Worm (Caenorhabditis elegans) whole organism, L2 larva: ENCODE data around the gene C14H10.2.

Source experiments
- C34F6.9 ChIP-seq: fragments of 150-350 bp; optimal IDR thresholded peaks from 2 replicates; lab custom pipeline; 2014; ENCODE audit warnings: missing biosample characterization, missing genetic modification characterization
- F13H6.1 ChIP-seq: sonication (generic microtip); optimal IDR thresholded peaks from 2 replicates; lab custom pipeline; 2016; ENCODE audit warnings: missing genetic modification characterization, missing compliant biosample characterization
- R02D3.7 ChIP-seq: fragments of 150-350 bp; optimal IDR thresholded peaks from 2 replicates; lab custom pipeline; 2014; ENCODE audit warnings: missing biosample characterization, missing genetic modification characterization
- Y55F3AM.14 ChIP-seq: fragments of 200-800 bp; sonication (Bioruptor generic); optimal IDR thresholded peaks from 2 replicates; lab custom pipeline; 2018; ENCODE audit warnings: mild to moderate bottlenecking, missing genetic modification characterization, missing compliant biosample characterization
- ZK546.5 ChIP-seq: sonication (generic microtip); optimal IDR thresholded peaks from 2 replicates; lab custom pipeline; 2017; ENCODE audit warnings: missing biosample characterization, missing genetic modification characterization
- alr-1 ChIP-seq: fragments of 150-350 bp; optimal IDR thresholded peaks from 2 replicates; lab custom pipeline; 2014; ENCODE audit warnings: missing biosample characterization, missing genetic modification characterization
- ama-1 ChIP-seq: fragments of 150-350 bp; optimal IDR thresholded peaks from 2 replicates; lab custom pipeline; 2018; ENCODE audit warnings: inconsistent platforms
- blmp-1 ChIP-seq: sonication (generic microtip); optimal IDR thresholded peaks from 2 replicates; lab custom pipeline; 2017; ENCODE audit warnings: missing genetic modification characterization, mild to moderate bottlenecking, missing compliant biosample characterization, antibody characterized with exemption, moderate library complexity; ENCODE audit not compliant: insufficient read depth
- ceh-16 ChIP-seq: fragments of 150-350 bp; optimal IDR thresholded peaks from 2 replicates; lab custom pipeline; 2014; ENCODE audit warnings: missing biosample characterization, missing genetic modification characterization
- ceh-82 ChIP-seq: fragments of 150-350 bp; optimal IDR thresholded peaks from 2 replicates; lab custom pipeline; 2014; ENCODE audit warnings: missing biosample characterization, missing genetic modification characterization
- crh-2 ChIP-seq: sonication (generic microtip); optimal IDR thresholded peaks from 2 replicates; lab custom pipeline; 2017; ENCODE audit warnings: missing biosample characterization, missing genetic modification characterization
- dmd-4 ChIP-seq: sonication (generic microtip); optimal IDR thresholded peaks from 2 replicates; lab custom pipeline; 2017; ENCODE audit warnings: missing biosample characterization, missing genetic modification characterization
- egl-27 ChIP-seq: sonication (generic microtip); optimal IDR thresholded peaks from 3 replicates; lab custom pipeline; 2017; ENCODE audit warnings: missing biosample characterization, missing genetic modification reagents, missing genetic modification characterization
- elt-1 ChIP-seq: fragments of 150-350 bp; optimal IDR thresholded peaks from 2 replicates; lab custom pipeline; 2014; ENCODE audit warnings: missing biosample characterization, missing genetic modification characterization
- elt-3 ChIP-seq: sonication (generic microtip); optimal IDR thresholded peaks from 2 replicates; lab custom pipeline; 2017; ENCODE audit warnings: missing biosample characterization, missing genetic modification characterization
- fos-1 ChIP-seq: fragments of 150-350 bp; optimal IDR thresholded peaks from 2 replicates; lab custom pipeline; 2014; ENCODE audit warnings: missing biosample characterization, missing genetic modification characterization
- gmeb-1 ChIP-seq: fragments of 150-350 bp; optimal IDR thresholded peaks from 2 replicates; lab custom pipeline; 2014; ENCODE audit warnings: missing biosample characterization, missing genetic modification characterization
- lin-11 ChIP-seq: fragments of 150-350 bp; sonication (generic microtip); optimal IDR thresholded peaks from 2 replicates; lab custom pipeline; 2014; ENCODE audit warnings: missing biosample characterization, missing genetic modification characterization, inconsistent platforms, mixed read lengths
- lin-13 ChIP-seq: fragments of 150-350 bp; optimal IDR thresholded peaks from 2 replicates; lab custom pipeline; 2014; ENCODE audit warnings: missing biosample characterization, missing genetic modification reagents, missing genetic modification characterization
- lin-39 ChIP-seq: fragments of 150-350 bp; optimal IDR thresholded peaks from 2 replicates; lab custom pipeline; 2014; ENCODE audit warnings: missing biosample characterization, missing genetic modification reagents, missing genetic modification characterization
- mab-5 ChIP-seq: fragments of 150-350 bp; optimal IDR thresholded peaks from 2 replicates; lab custom pipeline; 2014; ENCODE audit warnings: missing biosample characterization, missing genetic modification characterization
- mbf-1 ChIP-seq: sonication (generic microtip); optimal IDR thresholded peaks from 2 replicates; lab custom pipeline; 2017; ENCODE audit warnings: missing biosample characterization, missing genetic modification characterization
- mdl-1 ChIP-seq, 2 experiments: fragments of 150-350 bp in 1 of 2; sonication (generic microtip) in 1 of 2; optimal IDR thresholded peaks; 2 replicates each; lab custom pipeline; 2017; ENCODE audit warnings: missing biosample characterization in 2 of 2, missing genetic modification characterization in 2 of 2
- nhr-10 ChIP-seq: sonication (generic microtip); optimal IDR thresholded peaks from 2 replicates; lab custom pipeline; 2017; ENCODE audit warnings: missing biosample characterization, missing genetic modification characterization
- nhr-11 ChIP-seq: fragments of 150-350 bp; optimal IDR thresholded peaks from 2 replicates; lab custom pipeline; 2014; ENCODE audit warnings: missing biosample characterization, missing genetic modification characterization
- nhr-129 ChIP-seq: fragments of 150-350 bp; optimal IDR thresholded peaks from 2 replicates; lab custom pipeline; 2014; ENCODE audit warnings: missing biosample characterization, missing genetic modification characterization
- nhr-21 ChIP-seq: fragments of 150-350 bp; optimal IDR thresholded peaks from 2 replicates; lab custom pipeline; 2014; ENCODE audit warnings: missing biosample characterization, missing genetic modification characterization
- nhr-23 ChIP-seq: fragments of 150-350 bp; optimal IDR thresholded peaks from 2 replicates; lab custom pipeline; 2014; ENCODE audit warnings: missing biosample characterization, missing genetic modification reagents, missing genetic modification characterization
- nhr-237 ChIP-seq: fragments of 150-350 bp; optimal IDR thresholded peaks from 2 replicates; lab custom pipeline; 2014; ENCODE audit warnings: missing biosample characterization, missing genetic modification characterization
- nhr-25 ChIP-seq: fragments of 150-350 bp; sonication (generic microtip); optimal IDR thresholded peaks from 3 replicates; lab custom pipeline; 2014; ENCODE audit warnings: missing biosample characterization, missing genetic modification characterization
- nhr-6 ChIP-seq: fragments of 150-350 bp; optimal IDR thresholded peaks from 2 replicates; lab custom pipeline; 2014; ENCODE audit warnings: missing biosample characterization, missing genetic modification characterization
- nhr-77 ChIP-seq: fragments of 150-350 bp; optimal IDR thresholded peaks from 2 replicates; lab custom pipeline; 2014; ENCODE audit warnings: missing biosample characterization, missing genetic modification characterization
- peb-1 ChIP-seq: fragments of 150-350 bp; optimal IDR thresholded peaks from 2 replicates; lab custom pipeline; 2014; ENCODE audit warnings: missing biosample characterization, missing genetic modification characterization
- sem-4 ChIP-seq: fragments of 150-350 bp; optimal IDR thresholded peaks from 2 replicates; lab custom pipeline; 2014; ENCODE audit warnings: missing biosample characterization, missing genetic modification reagents, missing genetic modification characterization
- skn-1 ChIP-seq: sonication (generic microtip); optimal IDR thresholded peaks from 2 replicates; lab custom pipeline; 2017; ENCODE audit warnings: missing biosample characterization, missing genetic modification characterization
- sma-9 ChIP-seq, 2 experiments: fragments of 150-350 bp in 1 of 2; sonication (generic microtip) in 1 of 2; optimal IDR thresholded peaks; 2 replicates each; lab custom pipeline; 2014 to 2016; ENCODE audit warnings: missing genetic modification characterization in 2 of 2, mild to moderate bottlenecking in 1 of 2, missing biosample characterization in 1 of 2, missing compliant biosample characterization in 1 of 2, missing genetic modification reagents in 1 of 2, moderate library complexity in 1 of 2
- unc-39 ChIP-seq: fragments of 150-350 bp; optimal IDR thresholded peaks from 2 replicates; lab custom pipeline; 2014; ENCODE audit warnings: missing biosample characterization, missing genetic modification characterization
- unc-55 ChIP-seq: fragments of 150-350 bp; sonication (generic microtip); optimal IDR thresholded peaks from 3 replicates; lab custom pipeline; 2014; ENCODE audit warnings: missing biosample characterization, missing genetic modification reagents, missing genetic modification characterization
- unc-62 ChIP-seq: fragments of 150-350 bp; optimal IDR thresholded peaks from 2 replicates; lab custom pipeline; 2014; ENCODE audit warnings: missing biosample characterization, missing genetic modification reagents, missing genetic modification characterization
- ztf-1 ChIP-seq: fragments of 200-800 bp; sonication (Bioruptor generic); conservative IDR thresholded peaks from 2 replicates; pipeline ENCODE4 v1.3.6; 2022; ENCODE audit warnings: missing genetic modification characterization, missing compliant biosample characterization
- ztf-11 ChIP-seq: sonication (generic microtip); optimal IDR thresholded peaks from 2 replicates; lab custom pipeline; 2017; ENCODE audit warnings: missing biosample characterization, missing genetic modification characterization
- ztf-4 ChIP-seq: fragments of 150-350 bp; optimal IDR thresholded peaks from 2 replicates; lab custom pipeline; 2014; ENCODE audit warnings: missing biosample characterization, missing genetic modification characterization

C14H10.2 gene

ce11 chrX:10252781-10253180 is at the start of gene C14H10.2:
Gene C14H10.2, minus strand, starts transcription at chrX:10252881.
- TF ChIP-seq ztf-1 (GFP tag; lab: Robert Waterston, UW) (no peak), nhr-25 (tag; lab: Kevin White, UChicago) (no peak), F13H6.1 (tag; lab: Kevin White, UChicago) (no peak), elt-3 (tag; lab: Kevin White, UChicago) (no peak), mab-5 (no peak), lin-13 (GFP tag; lab: Kevin White, UChicago) (no peak), sma-9 (GFP tag; optimal IDR thresholded peaks at IDR 0.05; lab: Kevin White, UChicago) (no peak), sma-9 (tag; optimal IDR thresholded peaks at IDR 0.05; lab: Kevin White, UChicago) (no peak), nhr-23 (tag; lab: Kevin White, UChicago) (no peak), lin-11 (tag; lab: Kevin White, UChicago) (no peak), alr-1 (tag; lab: Kevin White, UChicago) (no peak), lin-39 (no peak), nhr-77 (tag; lab: Kevin White, UChicago) (no peak), nhr-6 (tag; lab: Kevin White, UChicago) (no peak), nhr-129 (tag; lab: Kevin White, UChicago) (no peak), ztf-11 (tag; lab: Kevin White, UChicago) (no peak), dmd-4 (tag; lab: Kevin White, UChicago) (no peak)
- TF ChIP-seq, all 48 proteins: peak for 0

ce11 chrX:10302430-10302829 is 49.7 kb upstream of the C14H10.2 start, which contains the start of gene fip-5:
Gene fip-5, plus strand, starts transcription at chrX:10302741.
- TF ChIP-seq elt-3 (tag; lab: Kevin White, UChicago) (no peak), sma-9 (GFP tag; optimal IDR thresholded peaks at IDR 0.05; lab: Kevin White, UChicago) (peak; percentile 14), sma-9 (tag; optimal IDR thresholded peaks at IDR 0.05; lab: Kevin White, UChicago) (no peak)

- TF ChIP-seq ama-1 (lab: Kevin White, UChicago) (no peak), elt-1 (tag; lab: Kevin White, UChicago) (no peak), nhr-21 (tag; lab: Kevin White, UChicago) (no peak), ztf-4 (tag; lab: Kevin White, UChicago) (no peak), nhr-11 (tag; lab: Kevin White, UChicago) (no peak), mbf-1 (tag; lab: Kevin White, UChicago) (no peak), mab-5 (no peak), nhr-129 (tag; lab: Kevin White, UChicago) (no peak), nhr-25 (tag; lab: Kevin White, UChicago) (peak; percentile 88), ceh-82 (no peak), crh-2 (tag; lab: Kevin White, UChicago) (peak; percentile 11), nhr-237 (no peak), nhr-6 (tag; lab: Kevin White, UChicago) (no peak), egl-27 (tag; lab: Kevin White, UChicago) (peak; percentile 3), F13H6.1 (tag; lab: Kevin White, UChicago) (no peak), lin-39 (no peak), gmeb-1 (tag; lab: Kevin White, UChicago) (no peak), unc-55 (GFP tag; lab: Kevin White, UChicago) (no peak), sma-9 (GFP tag; optimal IDR thresholded peaks at IDR 0.05; lab: Kevin White, UChicago) (peak; percentile 49), sma-9 (tag; optimal IDR thresholded peaks at IDR 0.05; lab: Kevin White, UChicago) (no peak), C34F6.9 (tag; lab: Kevin White, UChicago) (no peak), sem-4 (no peak), nhr-77 (tag; lab: Kevin White, UChicago) (no peak), unc-39 (tag; lab: Kevin White, UChicago) (no peak), fos-1 (tag; lab: Kevin White, UChicago) (peak; percentile 13), ceh-16 (tag; lab: Kevin White, UChicago) (peak; percentile 75), ZK546.5 (tag; lab: Kevin White, UChicago) (no peak), lin-11 (tag; lab: Kevin White, UChicago) (no peak), dmd-4 (tag; lab: Kevin White, UChicago) (no peak), blmp-1 (tag; lab: Kevin White, UChicago) (peak; percentile 62), nhr-10 (tag; lab: Kevin White, UChicago) (no peak), alr-1 (tag; lab: Kevin White, UChicago) (no peak), unc-62 (GFP tag; lab: Kevin White, UChicago) (no peak), mdl-1 (tag; optimal IDR thresholded peaks at IDR 0.05; lab: Kevin White, UChicago) (no peak), Y55F3AM.14 (GFP tag; lab: Kevin White, UChicago) (no peak), R02D3.7 (tag; lab: Kevin White, UChicago) (no peak), skn-1 (no peak), peb-1 (tag; lab: Kevin White, UChicago) (no peak), ztf-11 (tag; lab: Kevin White, UChicago) (no peak), ztf-1 (GFP tag; lab: Robert Waterston, UW) (no peak)
Observed at ce11 chrX:10301920-10302319, 49.2 kb upstream of the C14H10.2 start.
